Worm (Caenorhabditis elegans) whole organism, L1 larva: ENCODE measurements around the gene fbxc-34.

ENCODE experiments used
- egl-27 ChIP-seq, 2 experiments: fragments of 150-350 bp in 1 of 2; sonication (generic microtip); optimal IDR thresholded peaks; 3 replicates each; lab custom pipeline; 2017 to 2018; ENCODE audit warnings: missing biosample characterization in 2 of 2, missing genetic modification characterization in 2 of 2, missing genetic modification reagents in 2 of 2
- mdl-1 ChIP-seq, 2 experiments: fragments of 150-350 bp; optimal IDR thresholded peaks; 2 replicates each; lab custom pipeline; 2014 to 2017; ENCODE audit warnings: missing biosample characterization in 2 of 2, missing genetic modification characterization in 2 of 2, inconsistent platforms in 1 of 2
- mep-1 ChIP-seq: fragments of 150-350 bp; optimal IDR thresholded peaks from 2 replicates; lab custom pipeline; 2014; ENCODE audit warnings: missing biosample characterization, missing genetic modification characterization

- TF ChIP-seq mdl-1 (tag; optimal IDR thresholded peaks at IDR 0.05; lab: Kevin White, UChicago) (no peak), egl-27 (tag; optimal IDR thresholded peaks at IDR 0.05; lab: Kevin White, UChicago) (no peak), mep-1 (no peak)
Observed at ce11 chrII:888024-888423, 42.9 kb upstream of the fbxc-34 start, which contains the start of gene T07D3.4.
